Worm (Caenorhabditis elegans) whole organism, young adult: ENCODE measurements around the gene K02D10.4.

Experiments used
- B0019.2 ChIP-seq: fragments of 200-800 bp; sonication (Bioruptor generic); conservative IDR thresholded peaks from 2 replicates; pipeline ENCODE4 v1.3.6; 2022; ENCODE audit warnings: missing genetic modification reagents, missing genetic modification characterization, missing compliant biosample characterization
- B0035.1 ChIP-seq: sonication (generic microtip); optimal IDR thresholded peaks from 2 replicates; lab custom pipeline; 2016; ENCODE audit warnings: missing genetic modification characterization, mild to moderate bottlenecking, missing compliant biosample characterization, missing genotype, missing genetic modification reagents
- B0261.1 ChIP-seq: sonication (generic microtip); optimal IDR thresholded peaks from 2 replicates; lab custom pipeline; 2016; ENCODE audit warnings: mild to moderate bottlenecking, missing genetic modification characterization, moderate library complexity, missing compliant biosample characterization
- C17E4.6 ChIP-seq: fragments of 200-800 bp; sonication (Bioruptor generic); IDR thresholded peaks from 2 replicates; pipeline ENCODE4 v1.3.6; 2022; ENCODE audit warnings: missing genetic modification reagents, missing genetic modification characterization, missing compliant biosample characterization
- F37B4.10 ChIP-seq: fragments of 200-800 bp; sonication (Bioruptor generic); IDR thresholded peaks from 2 replicates; pipeline ENCODE4 v1.3.6; 2022; ENCODE audit warnings: missing genetic modification characterization, missing compliant biosample characterization
- K12H6.12 ChIP-seq: fragments of 200-800 bp; sonication (Bioruptor generic); optimal IDR thresholded peaks from 2 replicates; lab custom pipeline; 2018; ENCODE audit warnings: mild to moderate bottlenecking, missing genetic modification characterization, missing compliant biosample characterization
- T07F8.4 ChIP-seq: sonication (generic microtip); optimal IDR thresholded peaks from 2 replicates; lab custom pipeline; 2016; ENCODE audit warnings: mild to moderate bottlenecking, missing genetic modification characterization, moderate library complexity, missing compliant biosample characterization
- T26A5.8 ChIP-seq: sonication (generic microtip); optimal IDR thresholded peaks from 2 replicates; lab custom pipeline; 2016; ENCODE audit warnings: missing genetic modification characterization, missing compliant biosample characterization
- Y53F4B.3 ChIP-seq: fragments of 200-800 bp; sonication (Bioruptor generic); IDR thresholded peaks from 2 replicates; pipeline ENCODE4 v1.3.6; 2022; ENCODE audit warnings: missing genetic modification reagents, missing genetic modification characterization, missing compliant biosample characterization
- Y79H2A.3 ChIP-seq: fragments of 200-800 bp; sonication (Bioruptor generic); conservative IDR thresholded peaks from 2 replicates; pipeline ENCODE4 v1.3.6; 2022; ENCODE audit warnings: missing genetic modification reagents, missing genetic modification characterization, missing compliant biosample characterization
- ZK185.1 ChIP-seq: sonication (generic microtip); optimal IDR thresholded peaks from 2 replicates; lab custom pipeline; 2016; ENCODE audit warnings: mild to moderate bottlenecking, missing genetic modification characterization, missing compliant biosample characterization; ENCODE audit not compliant: poor library complexity, severe bottlenecking
- ama-1 ChIP-seq, 3 experiments: fragments of 150-350 bp in 1 of 3; sonication (generic microtip) in 2 of 3; optimal IDR thresholded peaks; 2 replicates each; lab custom pipeline; 2014 to 2018; ENCODE audit warnings: missing biosample characterization in 2 of 3, missing genetic modification characterization in 2 of 3, missing genetic modification reagents in 2 of 3
- athp-1 ChIP-seq: sonication (generic microtip); optimal IDR thresholded peaks from 2 replicates; lab custom pipeline; 2017; ENCODE audit warnings: mild to moderate bottlenecking, missing genetic modification characterization, missing compliant biosample characterization
- attf-3 ChIP-seq: fragments of 200-800 bp; sonication (Bioruptor generic); conservative IDR thresholded peaks from 2 replicates; pipeline ENCODE4 v1.3.6; 2022; ENCODE audit warnings: missing genetic modification reagents, missing genetic modification characterization, missing compliant biosample characterization
- attf-5 ChIP-seq: fragments of 200-800 bp; sonication (Bioruptor generic); optimal IDR thresholded peaks from 2 replicates; lab custom pipeline; 2018; ENCODE audit warnings: mild to moderate bottlenecking, missing genetic modification characterization, missing compliant biosample characterization
- bed-1 ChIP-seq: fragments of 200-800 bp; sonication (Bioruptor generic); IDR thresholded peaks from 2 replicates; pipeline ENCODE4 v1.3.6; 2022; ENCODE audit warnings: missing genetic modification reagents, missing genetic modification characterization, missing compliant biosample characterization
- cebp-2 ChIP-seq: fragments of 200-800 bp; sonication (Bioruptor generic); IDR thresholded peaks from 2 replicates; pipeline ENCODE4 v1.3.6; 2022; ENCODE audit warnings: missing genetic modification characterization, missing compliant biosample characterization
- ceh-100 ChIP-seq: fragments of 200-800 bp; sonication (Bioruptor generic); IDR thresholded peaks from 2 replicates; pipeline ENCODE4 v1.3.6; 2022; ENCODE audit warnings: missing genetic modification reagents, missing genetic modification characterization, missing compliant biosample characterization
- ceh-79 ChIP-seq: sonication (generic microtip); optimal IDR thresholded peaks from 2 replicates; lab custom pipeline; 2017; ENCODE audit warnings: mild to moderate bottlenecking, missing genetic modification characterization, missing compliant biosample characterization
- dpff-1 ChIP-seq: sonication (generic microtip); optimal IDR thresholded peaks from 2 replicates; lab custom pipeline; 2017; ENCODE audit warnings: mild to moderate bottlenecking, missing genetic modification characterization, missing compliant biosample characterization
- dpl-1 ChIP-seq: fragments of 150-350 bp; optimal IDR thresholded peaks from 2 replicates; lab custom pipeline; 2014; ENCODE audit warnings: missing biosample characterization, missing genetic modification reagents, missing genetic modification characterization
- efl-1 ChIP-seq: fragments of 150-350 bp; optimal IDR thresholded peaks from 2 replicates; lab custom pipeline; 2014; ENCODE audit warnings: missing biosample characterization, missing genetic modification reagents, missing genetic modification characterization
- egl-18 ChIP-seq: fragments of 200-800 bp; sonication (Bioruptor generic); IDR thresholded peaks from 2 replicates; pipeline ENCODE4 v1.3.6; 2022; ENCODE audit warnings: missing genetic modification reagents, missing genetic modification characterization, missing compliant biosample characterization
- egl-44 ChIP-seq: fragments of 200-800 bp; sonication (Bioruptor generic); IDR thresholded peaks from 2 replicates; pipeline ENCODE4 v1.3.6; 2022; ENCODE audit warnings: missing genetic modification reagents, missing genetic modification characterization, missing compliant biosample characterization
- egrh-3 ChIP-seq: fragments of 200-800 bp; sonication (Bioruptor generic); IDR thresholded peaks from 2 replicates; pipeline ENCODE4 v1.3.6; 2022; ENCODE audit warnings: missing genetic modification reagents, missing genetic modification characterization, missing compliant biosample characterization
- gei-17 ChIP-seq: fragments of 200-800 bp; sonication (Bioruptor generic); optimal IDR thresholded peaks from 2 replicates; lab custom pipeline; 2018; ENCODE audit warnings: mild to moderate bottlenecking, missing genetic modification characterization, missing compliant biosample characterization
- him-1 ChIP-seq: sonication (generic microtip); optimal IDR thresholded peaks from 2 replicates; lab custom pipeline; 2016; ENCODE audit warnings: missing genotype, missing genetic modification reagents, missing genetic modification characterization, missing compliant biosample characterization
- hrde-1 ChIP-seq: sonication (generic microtip); optimal IDR thresholded peaks from 2 replicates; lab custom pipeline; 2016; ENCODE audit warnings: missing genetic modification characterization, mild to moderate bottlenecking, missing compliant biosample characterization, moderate library complexity, missing genotype, missing genetic modification reagents, borderline replicate concordance
- lag-1 ChIP-seq: fragments of 200-800 bp; sonication (Bioruptor generic); IDR thresholded peaks from 2 replicates; pipeline ENCODE4 v1.3.6; 2022; ENCODE audit warnings: missing genetic modification reagents, missing genetic modification characterization, missing compliant biosample characterization
- let-607 ChIP-seq, 2 experiments: fragments of 200-800 bp in 1 of 2; sonication (Bioruptor generic) in 1 of 2; sonication (generic microtip) in 1 of 2; optimal IDR thresholded peaks; 2 replicates each; lab custom pipeline; 2016 to 2018; ENCODE audit warnings: mild to moderate bottlenecking in 2 of 2, missing compliant biosample characterization in 2 of 2, missing genetic modification characterization in 2 of 2, moderate library complexity in 2 of 2, missing genotype in 1 of 2
- lir-1 ChIP-seq: fragments of 200-800 bp; sonication (Bioruptor generic); conservative IDR thresholded peaks from 2 replicates; pipeline ENCODE4 v1.3.6; 2022; ENCODE audit warnings: missing genetic modification reagents, missing genetic modification characterization, missing compliant biosample characterization
- mcd-1 ChIP-seq: fragments of 200-800 bp; sonication (Bioruptor generic); IDR thresholded peaks from 2 replicates; pipeline ENCODE4 v1.3.6; 2022; ENCODE audit warnings: missing genetic modification reagents, missing genetic modification characterization, missing compliant biosample characterization
- mel-28 ChIP-seq: sonication (generic microtip); optimal IDR thresholded peaks from 2 replicates; lab custom pipeline; 2016; ENCODE audit warnings: borderline replicate concordance, mild to moderate bottlenecking, missing genetic modification characterization, missing compliant biosample characterization
- nhr-179 ChIP-seq: sonication (generic microtip); optimal IDR thresholded peaks from 2 replicates; lab custom pipeline; 2016; ENCODE audit warnings: mild to moderate bottlenecking, missing genetic modification characterization, missing compliant biosample characterization
- nhr-27 ChIP-seq: fragments of 200-800 bp; sonication (Bioruptor generic); optimal IDR thresholded peaks from 2 replicates; lab custom pipeline; 2018; ENCODE audit warnings: mild to moderate bottlenecking, missing genetic modification characterization, moderate library complexity, missing compliant biosample characterization
- nhr-90 ChIP-seq: sonication (generic microtip); optimal IDR thresholded peaks from 2 replicates; lab custom pipeline; 2016; ENCODE audit warnings: missing genotype, mild to moderate bottlenecking, missing genetic modification characterization, missing compliant biosample characterization
- rec-8 ChIP-seq, 2 experiments: sonication (generic microtip); optimal IDR thresholded peaks; 2 replicates each; lab custom pipeline; 2016; ENCODE audit warnings: mild to moderate bottlenecking in 2 of 2, missing genetic modification characterization in 2 of 2, missing genetic modification reagents in 2 of 2, missing genotype in 2 of 2, missing biosample characterization in 1 of 2, missing compliant biosample characterization in 1 of 2, moderate library complexity in 1 of 2
- repo-1 ChIP-seq: sonication (generic microtip); optimal IDR thresholded peaks from 2 replicates; lab custom pipeline; 2017; ENCODE audit warnings: mild to moderate bottlenecking, missing genetic modification characterization, missing compliant biosample characterization
- rpc-1 ChIP-seq, 2 experiments: fragments of 150-350 bp in 1 of 2; sonication (generic microtip) in 1 of 2; optimal IDR thresholded peaks; 2 replicates each; lab custom pipeline; 2014 to 2018; ENCODE audit warnings: missing biosample characterization in 1 of 2, missing genetic modification characterization in 1 of 2, missing genetic modification reagents in 1 of 2, missing genotype in 1 of 2
- sdz-38 ChIP-seq: sonication (generic microtip); optimal IDR thresholded peaks from 2 replicates; lab custom pipeline; 2016; ENCODE audit warnings: missing genotype, missing genetic modification characterization, missing compliant biosample characterization
- snpc-4 ChIP-seq, 5 experiments: fragments of 150-350 bp in 1 of 5; sonication (generic microtip) in 4 of 5; optimal IDR thresholded peaks; 2 replicates each; lab custom pipeline; 2014 to 2018; ENCODE audit warnings: missing genetic modification characterization in 5 of 5, missing biosample characterization in 3 of 5, antibody characterized with exemption in 2 of 5, mild to moderate bottlenecking in 2 of 5, missing compliant biosample characterization in 2 of 5, missing genotype in 2 of 5, moderate library complexity in 2 of 5, missing genetic modification reagents in 1 of 5
- somi-1 ChIP-seq: fragments of 200-800 bp; sonication (Bioruptor generic); optimal IDR thresholded peaks from 2 replicates; lab custom pipeline; 2018; ENCODE audit warnings: mild to moderate bottlenecking, missing genetic modification characterization, missing compliant biosample characterization
- unc-62 ChIP-seq: fragments of 150-350 bp; optimal IDR thresholded peaks from 2 replicates; lab custom pipeline; 2014; ENCODE audit warnings: missing biosample characterization, missing genetic modification reagents, missing genetic modification characterization
- xnd-1 ChIP-seq: sonication (generic microtip); optimal IDR thresholded peaks from 2 replicates; lab custom pipeline; 2016; ENCODE audit warnings: missing genotype, missing genetic modification reagents, missing genetic modification characterization, missing compliant biosample characterization
- zfh-2 ChIP-seq: fragments of 200-800 bp; sonication (Bioruptor generic); conservative IDR thresholded peaks from 2 replicates; pipeline ENCODE4 v1.3.6; 2022; ENCODE audit warnings: missing genetic modification reagents, missing genetic modification characterization, missing compliant biosample characterization
- ztf-3 ChIP-seq: fragments of 200-800 bp; sonication (Bioruptor generic); optimal IDR thresholded peaks from 2 replicates; lab custom pipeline; 2018; ENCODE audit warnings: mild to moderate bottlenecking, missing genetic modification characterization, missing compliant biosample characterization

Gene K02D10.4

DNA sequence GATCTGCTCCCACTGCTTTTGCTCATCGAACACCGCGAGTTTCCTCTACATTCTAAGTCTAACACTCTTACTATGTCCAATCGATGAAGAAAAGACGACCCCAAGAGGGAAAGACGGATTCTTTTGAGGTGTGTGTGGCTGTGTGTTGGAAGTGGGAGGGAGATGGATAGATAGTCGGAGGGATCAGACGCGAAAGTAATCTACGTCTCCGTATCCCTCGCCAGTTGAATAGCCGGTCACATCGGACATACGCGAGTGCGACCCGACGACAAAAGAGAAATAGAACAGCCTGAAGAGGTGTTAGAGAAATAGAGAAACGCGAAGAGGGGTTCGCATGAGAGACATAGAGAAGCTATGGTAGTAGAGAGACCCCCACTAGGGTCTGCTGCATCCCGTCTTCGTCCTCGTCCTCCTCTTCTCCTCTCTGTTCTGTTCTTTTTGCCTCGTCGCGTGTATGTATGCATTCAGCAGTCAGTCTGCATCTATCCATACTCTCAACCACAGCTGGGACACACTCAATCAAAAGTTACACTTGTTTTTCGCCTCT is 15.9 kb upstream of the K02D10.4 start (continued):
- TF ChIP-seq let-607 (tag; optimal IDR thresholded peaks at IDR 0.05; lab: Kevin White, UChicago), result peak in 1 of 2 experiments; percentile 68
- TF ChIP-seq B0261.1, result no peak
- TF ChIP-seq lag-1, result no peak
- TF ChIP-seq rec-8 (tag; optimal IDR thresholded peaks at IDR 0.05; lab: Kevin White, UChicago), result peak in 1 of 2 experiments; percentile 5
- TF ChIP-seq egl-44 (GFP tag; lab: Robert Waterston, UW), result peak; percentile 74
- peak; percentile 56; the same call in 1 of the 2 replicates for TF ChIP-seq bed-1 (GFP tag; lab: Robert Waterston, UW)
- TF ChIP-seq ztf-3 (GFP tag; lab: Kevin White, UChicago), result peak; percentile 52
- peak; percentile 68 for TF ChIP-seq gei-17 (GFP tag; lab: Kevin White, UChicago)
- peak; percentile 87 for TF ChIP-seq snpc-4 (GFP tag; optimal IDR thresholded peaks at IDR 0.05; lab: Kevin White, UChicago)
- peak; percentile 89 to 91 (median 90) for TF ChIP-seq snpc-4 (tag; optimal IDR thresholded peaks at IDR 0.05; lab: Kevin White, UChicago)
- peak; percentile 82 for TF ChIP-seq egl-18 (GFP tag; lab: Robert Waterston, UW)
- TF ChIP-seq T07F8.4 (tag; lab: Kevin White, UChicago), result peak; percentile 28
- TF ChIP-seq F37B4.10 (GFP tag; lab: Robert Waterston, UW), result no peak
- peak; percentile 95 for TF ChIP-seq attf-5 (GFP tag; lab: Kevin White, UChicago)
- TF ChIP-seq sdz-38 (tag; lab: Kevin White, UChicago), result no peak
- TF ChIP-seq rpc-1 (optimal IDR thresholded peaks at IDR 0.05; lab: Kevin White, UChicago), result no peak
- TF ChIP-seq rpc-1 (tag; optimal IDR thresholded peaks at IDR 0.05; lab: Kevin White, UChicago), result no peak
- TF ChIP-seq dpl-1 (GFP tag; lab: Kevin White, UChicago), result peak; percentile 6
- TF ChIP-seq egrh-3, result peak; percentile 37
- TF ChIP-seq somi-1 (GFP tag; lab: Kevin White, UChicago), result peak; percentile 96
- peak; percentile 23; the same call in 1 of the 2 replicates for TF ChIP-seq ceh-100 (GFP tag; lab: Robert Waterston, UW)
- TF ChIP-seq ceh-79 (tag; lab: Kevin White, UChicago), result no peak
- peak; percentile 37 for TF ChIP-seq B0035.1 (tag; lab: Kevin White, UChicago)
- no peak for TF ChIP-seq Y53F4B.3 (GFP tag; lab: Robert Waterston, UW)
- TF ChIP-seq lir-1 (GFP tag; lab: Robert Waterston, UW), result peak; percentile 45; the same call in 1 of the 2 replicates
- peak; percentile 74 for TF ChIP-seq repo-1 (tag; lab: Kevin White, UChicago)
- no peak for TF ChIP-seq xnd-1 (tag; lab: Kevin White, UChicago)
- TF ChIP-seq zfh-2 (GFP tag; lab: Robert Waterston, UW), result peak; percentile 99
- TF ChIP-seq efl-1 (GFP tag; lab: Kevin White, UChicago), result no peak
- TF ChIP-seq him-1 (tag; lab: Kevin White, UChicago), result no peak
- TF ChIP-seq mel-28 (tag; lab: Kevin White, UChicago), result no peak
- no peak for TF ChIP-seq nhr-179 (tag; lab: Kevin White, UChicago)
- no peak for TF ChIP-seq nhr-27 (tag; lab: Kevin White, UChicago)
- peak; percentile 91 for TF ChIP-seq ZK185.1 (tag; lab: Kevin White, UChicago)
- TF ChIP-seq unc-62 (GFP tag; lab: Kevin White, UChicago), result peak; percentile 63
- TF ChIP-seq hrde-1, result no peak
- TF ChIP-seq Y79H2A.3, result no peak
- TF ChIP-seq B0019.2, result no peak; the same call in 1 of the 2 replicates
- no peak for TF ChIP-seq attf-3 (GFP tag; lab: Robert Waterston, UW)
- TF ChIP-seq cebp-2, result no peak
- no peak for TF ChIP-seq C17E4.6 (GFP tag; lab: Robert Waterston, UW)
- no peak for TF ChIP-seq dpff-1 (tag; lab: Kevin White, UChicago)
- peak; percentile 96 for TF ChIP-seq K12H6.12
- TF ChIP-seq ama-1 (optimal IDR thresholded peaks at IDR 0.05; lab: Kevin White, UChicago), result no peak
- TF ChIP-seq ama-1 (GFP tag; optimal IDR thresholded peaks at IDR 0.05; lab: Kevin White, UChicago), result no peak
- peak; percentile 81 for TF ChIP-seq mcd-1
- TF ChIP-seq nhr-90 (tag; lab: Kevin White, UChicago), result peak; percentile 60
- no peak for TF ChIP-seq T26A5.8 (tag; lab: Kevin White, UChicago)
- peak; percentile 79 for TF ChIP-seq athp-1 (tag; lab: Kevin White, UChicago)
